Worm (Caenorhabditis elegans) whole organism, L3 larva: ENCODE data around the gene srsx-7.

ENCODE experiments used
- ZK546.5 ChIP-seq: sonication (generic microtip); optimal IDR thresholded peaks from 2 replicates; lab custom pipeline; 2017; ENCODE audit warnings: missing biosample characterization, missing genetic modification characterization
- ama-1 ChIP-seq: fragments of 150-350 bp; optimal IDR thresholded peaks from 2 replicates; lab custom pipeline; 2018
- ceh-82 ChIP-seq: fragments of 150-350 bp; optimal IDR thresholded peaks from 2 replicates; lab custom pipeline; 2014; ENCODE audit warnings: missing biosample characterization, missing genetic modification characterization
- lin-15B ChIP-seq: fragments of 150-350 bp; optimal IDR thresholded peaks from 2 replicates; lab custom pipeline; 2014; ENCODE audit warnings: missing biosample characterization, missing genetic modification characterization
- lin-39 ChIP-seq: fragments of 150-350 bp; optimal IDR thresholded peaks from 2 replicates; lab custom pipeline; 2018; ENCODE audit warnings: missing biosample characterization, missing genetic modification reagents, missing genetic modification characterization
- mdl-1 ChIP-seq: fragments of 150-350 bp; optimal IDR thresholded peaks from 2 replicates; lab custom pipeline; 2014; ENCODE audit warnings: missing biosample characterization, missing genetic modification characterization
- nhr-23 ChIP-seq: fragments of 150-350 bp; optimal IDR thresholded peaks from 2 replicates; lab custom pipeline; 2014; ENCODE audit warnings: missing biosample characterization, missing genetic modification reagents, missing genetic modification characterization
- nhr-237 ChIP-seq: fragments of 150-350 bp; optimal IDR thresholded peaks from 2 replicates; lab custom pipeline; 2014; ENCODE audit warnings: missing biosample characterization, missing genetic modification characterization
- nhr-43 ChIP-seq: sonication (generic microtip); optimal IDR thresholded peaks from 2 replicates; lab custom pipeline; 2016; ENCODE audit warnings: mild to moderate bottlenecking, missing genetic modification characterization, missing compliant biosample characterization; ENCODE audit not compliant: poor library complexity, severe bottlenecking
- snpc-4 ChIP-seq: fragments of 150-350 bp; optimal IDR thresholded peaks from 2 replicates; lab custom pipeline; 2014; ENCODE audit warnings: missing biosample characterization, missing genetic modification characterization
- unc-39 ChIP-seq: sonication (generic microtip); optimal IDR thresholded peaks from 4 replicates; lab custom pipeline; 2017; ENCODE audit warnings: missing biosample characterization, missing genetic modification characterization
- unc-62 ChIP-seq: fragments of 150-350 bp; sonication (generic microtip); optimal IDR thresholded peaks from 4 replicates; lab custom pipeline; 2014; ENCODE audit warnings: missing biosample characterization, missing genetic modification reagents, missing genetic modification characterization
- ztf-11 ChIP-seq: fragments of 150-350 bp; optimal IDR thresholded peaks from 2 replicates; lab custom pipeline; 2014; ENCODE audit warnings: missing biosample characterization, missing genetic modification characterization

DNA sequence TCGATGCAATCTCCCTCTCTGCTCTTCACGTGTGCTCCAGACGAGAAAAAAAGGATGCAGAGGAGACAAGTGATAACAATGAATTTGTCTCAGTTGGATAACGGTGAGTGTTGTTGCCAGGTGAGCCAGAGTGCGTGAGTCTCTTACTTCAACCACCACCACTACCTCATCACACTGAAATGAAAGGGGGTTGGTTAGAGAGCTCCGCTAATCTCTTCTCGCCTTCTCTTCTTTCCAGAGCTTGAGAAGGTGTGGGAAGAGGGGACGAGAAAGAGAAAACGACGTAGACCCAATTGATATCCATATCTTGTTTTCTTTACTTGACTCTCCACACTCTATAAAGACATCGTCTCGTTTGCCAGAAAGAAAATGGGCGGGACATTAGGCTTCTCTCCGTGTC lies 45.8 kb downstream of the srsx-7 start:
- TF ChIP-seq lin-39 (tag; lab: Kevin White, UChicago) (no peak), mdl-1 (tag; lab: Kevin White, UChicago) (no peak), ZK546.5 (tag; lab: Kevin White, UChicago) (no peak), unc-62 (GFP tag; lab: Kevin White, UChicago) (no peak), ama-1 (lab: Kevin White, UChicago) (no peak), lin-15B (tag; lab: Kevin White, UChicago) (no peak), nhr-23 (tag; lab: Kevin White, UChicago) (no peak), nhr-43 (tag; lab: Kevin White, UChicago) (no peak), ztf-11 (tag; lab: Kevin White, UChicago) (no peak), nhr-237 (tag; lab: Kevin White, UChicago) (no peak), snpc-4 (tag; lab: Kevin White, UChicago) (no peak), unc-39 (no peak), ceh-82 (tag; lab: Kevin White, UChicago) (no peak)
